Worm (Caenorhabditis elegans) whole organism, late embryonic: ENCODE data around the gene Y36E3A.2.

ENCODE experiments used
- F13H6.1 ChIP-seq: sonication (generic microtip); optimal IDR thresholded peaks from 2 replicates; lab custom pipeline; 2016; ENCODE audit warnings: missing genetic modification characterization, missing compliant biosample characterization
- T23F11.4 ChIP-seq: fragments of 200-800 bp; sonication (Bioruptor generic); optimal IDR thresholded peaks from 2 replicates; lab custom pipeline; 2018; ENCODE audit warnings: mild to moderate bottlenecking, missing genetic modification characterization, missing compliant biosample characterization
- Y22D7AL.16 ChIP-seq: sonication (generic microtip); optimal IDR thresholded peaks from 2 replicates; lab custom pipeline; 2016; ENCODE audit warnings: missing genetic modification characterization, missing compliant biosample characterization
- ahr-1 ChIP-seq: sonication (generic microtip); optimal IDR thresholded peaks from 2 replicates; lab custom pipeline; 2016; ENCODE audit warnings: missing genetic modification characterization, missing compliant biosample characterization
- ceh-14 ChIP-seq: sonication (generic microtip); optimal IDR thresholded peaks from 2 replicates; lab custom pipeline; 2016; ENCODE audit warnings: missing genotype, missing genetic modification characterization, missing compliant biosample characterization
- ceh-18 ChIP-seq: sonication (generic microtip); optimal IDR thresholded peaks from 2 replicates; lab custom pipeline; 2016; ENCODE audit warnings: missing genetic modification characterization, missing compliant biosample characterization
- ceh-30 ChIP-seq: fragments of 150-350 bp; optimal IDR thresholded peaks from 2 replicates; lab custom pipeline; 2014; ENCODE audit warnings: missing biosample characterization, missing genetic modification characterization
- ceh-31 ChIP-seq: sonication (generic microtip); optimal IDR thresholded peaks from 2 replicates; lab custom pipeline; 2016; ENCODE audit warnings: missing genetic modification characterization, missing compliant biosample characterization
- ceh-45 ChIP-seq: fragments of 200-800 bp; sonication (Bioruptor generic); IDR thresholded peaks from 2 replicates; pipeline ENCODE4 v1.3.6; 2022; ENCODE audit warnings: missing genetic modification reagents, missing genetic modification characterization, missing compliant biosample characterization
- ceh-48 ChIP-seq: sonication (generic microtip); optimal IDR thresholded peaks from 2 replicates; lab custom pipeline; 2016; ENCODE audit warnings: missing genetic modification characterization, inconsistent platforms, missing compliant biosample characterization
- ceh-6 ChIP-seq: fragments of 200-800 bp; sonication (Bioruptor generic); optimal IDR thresholded peaks from 2 replicates; lab custom pipeline; 2018; ENCODE audit warnings: mild to moderate bottlenecking, missing genetic modification characterization, missing compliant biosample characterization
- ceh-9 ChIP-seq: sonication (generic microtip); optimal IDR thresholded peaks from 2 replicates; lab custom pipeline; 2016; ENCODE audit warnings: mild to moderate bottlenecking, missing genetic modification characterization, inconsistent platforms, missing compliant biosample characterization
- che-1 ChIP-seq: sonication (generic microtip); optimal IDR thresholded peaks from 2 replicates; lab custom pipeline; 2016; ENCODE audit warnings: mild to moderate bottlenecking, missing genetic modification characterization, missing compliant biosample characterization
- dmd-4 ChIP-seq: sonication (generic microtip); optimal IDR thresholded peaks from 2 replicates; lab custom pipeline; 2016; ENCODE audit warnings: borderline replicate concordance, missing genetic modification characterization, missing compliant biosample characterization
- dve-1 ChIP-seq: sonication (generic microtip); optimal IDR thresholded peaks from 2 replicates; lab custom pipeline; 2017; ENCODE audit warnings: antibody characterized with exemption, mild to moderate bottlenecking, missing genetic modification characterization, missing compliant biosample characterization
- elt-4 ChIP-seq: sonication (generic microtip); optimal IDR thresholded peaks from 2 replicates; lab custom pipeline; 2016; ENCODE audit warnings: missing genetic modification characterization, missing compliant biosample characterization
- eyg-1 ChIP-seq: sonication (generic microtip); optimal IDR thresholded peaks from 2 replicates; lab custom pipeline; 2016; ENCODE audit warnings: missing genotype, missing genetic modification characterization, missing compliant biosample characterization
- fkh-10 ChIP-seq: fragments of 150-350 bp; optimal IDR thresholded peaks from 2 replicates; lab custom pipeline; 2014; ENCODE audit warnings: missing biosample characterization, missing genetic modification reagents, missing genetic modification characterization
- fkh-6 ChIP-seq: sonication (generic microtip); optimal IDR thresholded peaks from 2 replicates; lab custom pipeline; 2016; ENCODE audit warnings: missing genetic modification characterization, missing compliant biosample characterization
- hlh-13 ChIP-seq: fragments of 200-800 bp; sonication (Bioruptor generic); optimal IDR thresholded peaks from 2 replicates; lab custom pipeline; 2018; ENCODE audit warnings: mild to moderate bottlenecking, missing genetic modification characterization, missing compliant biosample characterization
- hlh-30 ChIP-seq: sonication (generic microtip); optimal IDR thresholded peaks from 2 replicates; lab custom pipeline; 2017; ENCODE audit warnings: antibody characterized with exemption, missing genetic modification characterization, missing compliant biosample characterization; ENCODE audit not compliant: insufficient read depth
- hlh-8 ChIP-seq: sonication (generic microtip); optimal IDR thresholded peaks from 2 replicates; lab custom pipeline; 2016; ENCODE audit warnings: missing genotype, missing genetic modification characterization, missing compliant biosample characterization
- lim-6 ChIP-seq: sonication (generic microtip); optimal IDR thresholded peaks from 2 replicates; lab custom pipeline; 2016; ENCODE audit warnings: missing genetic modification characterization, missing compliant biosample characterization
- lin-11 ChIP-seq: fragments of 200-800 bp; sonication (Bioruptor generic); optimal IDR thresholded peaks from 2 replicates; lab custom pipeline; 2018; ENCODE audit warnings: mild to moderate bottlenecking, missing genetic modification characterization, missing compliant biosample characterization
- mec-3 ChIP-seq: sonication (generic microtip); optimal IDR thresholded peaks from 2 replicates; lab custom pipeline; 2016; ENCODE audit warnings: borderline replicate concordance, missing genetic modification characterization, missing compliant biosample characterization
- nfya-1 ChIP-seq: sonication (generic microtip); optimal IDR thresholded peaks from 2 replicates; lab custom pipeline; 2017; ENCODE audit warnings: missing genetic modification characterization, mild to moderate bottlenecking, missing compliant biosample characterization, antibody characterized with exemption, moderate library complexity
- nhr-11 ChIP-seq: fragments of 150-350 bp; optimal IDR thresholded peaks from 2 replicates; lab custom pipeline; 2014; ENCODE audit warnings: missing biosample characterization, missing genetic modification characterization
- npax-4 ChIP-seq: sonication (generic microtip); optimal IDR thresholded peaks from 2 replicates; lab custom pipeline; 2016; ENCODE audit warnings: missing genetic modification characterization, missing compliant biosample characterization
- pag-3 ChIP-seq: sonication (generic microtip); optimal IDR thresholded peaks from 2 replicates; lab custom pipeline; 2016; ENCODE audit warnings: missing compliant biosample characterization, missing genetic modification characterization, borderline replicate concordance
- pat-9 ChIP-seq: fragments of 200-800 bp; sonication (Bioruptor generic); optimal IDR thresholded peaks from 2 replicates; lab custom pipeline; 2018; ENCODE audit warnings: mild to moderate bottlenecking, missing genetic modification characterization, moderate library complexity, missing compliant biosample characterization
- pax-1 ChIP-seq: fragments of 150-350 bp; optimal IDR thresholded peaks from 2 replicates; lab custom pipeline; 2014; ENCODE audit warnings: missing biosample characterization, missing genetic modification characterization
- pha-4 ChIP-seq: fragments of 150-350 bp; optimal IDR thresholded peaks from 2 replicates; lab custom pipeline; 2018; ENCODE audit warnings: missing biosample characterization, missing genetic modification reagents, missing genetic modification characterization
- pqm-1 ChIP-seq: sonication (generic microtip); optimal IDR thresholded peaks from 2 replicates; lab custom pipeline; 2016; ENCODE audit warnings: missing genetic modification characterization, missing compliant biosample characterization
- pros-1 ChIP-seq: fragments of 150-350 bp; optimal IDR thresholded peaks from 2 replicates; lab custom pipeline; 2014; ENCODE audit warnings: missing biosample characterization, missing genetic modification reagents, missing genetic modification characterization
- ref-2 ChIP-seq: sonication (generic microtip); optimal IDR thresholded peaks from 2 replicates; lab custom pipeline; 2016; ENCODE audit warnings: missing genetic modification characterization, missing compliant biosample characterization
- rnt-1 ChIP-seq: sonication (generic microtip); optimal IDR thresholded peaks from 2 replicates; lab custom pipeline; 2016; ENCODE audit warnings: missing genetic modification characterization, missing compliant biosample characterization
- sdc-2 ChIP-seq: sonication (generic microtip); optimal IDR thresholded peaks from 2 replicates; lab custom pipeline; 2016; ENCODE audit warnings: missing genotype, missing genetic modification characterization, missing compliant biosample characterization
- tbx-2 ChIP-seq: sonication (generic microtip); optimal IDR thresholded peaks from 2 replicates; lab custom pipeline; 2016; ENCODE audit warnings: missing genetic modification characterization, missing compliant biosample characterization
- unc-3 ChIP-seq, 2 experiments: fragments of 200-800 bp in 1 of 2; sonication (Bioruptor generic) in 1 of 2; sonication (generic microtip) in 1 of 2; conservative IDR thresholded peaks in 1 of 2; optimal IDR thresholded peaks in 1 of 2; 2 replicates each; pipeline versions ENCODE4 v1.3.6 to Lab custom; 2016 to 2022; ENCODE audit warnings: missing compliant biosample characterization in 2 of 2, missing genetic modification characterization in 2 of 2, missing genetic modification reagents in 1 of 2
- unc-42 ChIP-seq: sonication (generic microtip); optimal IDR thresholded peaks from 2 replicates; lab custom pipeline; 2016; ENCODE audit warnings: missing genotype, missing genetic modification characterization, missing compliant biosample characterization
- unc-55 ChIP-seq: sonication (generic microtip); optimal IDR thresholded peaks from 2 replicates; lab custom pipeline; 2017; ENCODE audit warnings: missing biosample characterization, missing genetic modification reagents, missing genetic modification characterization
- unc-86 ChIP-seq: sonication (generic microtip); optimal IDR thresholded peaks from 2 replicates; lab custom pipeline; 2016; ENCODE audit warnings: missing genetic modification characterization, missing compliant biosample characterization
- zip-5 ChIP-seq: sonication (generic microtip); optimal IDR thresholded peaks from 2 replicates; lab custom pipeline; 2016; ENCODE audit warnings: missing genetic modification characterization, missing compliant biosample characterization
- ztf-16 ChIP-seq: sonication (generic microtip); optimal IDR thresholded peaks from 2 replicates; lab custom pipeline; 2017; ENCODE audit warnings: missing genetic modification characterization, missing compliant biosample characterization

Gene Y36E3A.2

ce11 chrV:15406928-15407327 lies 18.9 kb upstream of the Y36E3A.2 start, which contains the start of gene srh-257:
TSS of gene srh-257 (plus strand) at chrV:15407228.
- TF ChIP-seq ceh-18 (tag; lab: Kevin White, UChicago) (no peak), ceh-48 (tag; lab: Kevin White, UChicago) (no peak), zip-5 (tag; lab: Kevin White, UChicago) (no peak), pha-4 (tag; lab: Kevin White, UChicago) (no peak), ztf-16 (tag; lab: Kevin White, UChicago) (no peak), unc-86 (tag; lab: Kevin White, UChicago) (no peak), sdc-2 (tag; lab: Kevin White, UChicago) (no peak), dve-1 (no peak), rnt-1 (tag; lab: Kevin White, UChicago) (no peak), tbx-2 (no peak), nhr-11 (tag; lab: Kevin White, UChicago) (no peak), ref-2 (tag; lab: Kevin White, UChicago) (no peak), elt-4 (tag; lab: Kevin White, UChicago) (no peak), hlh-8 (tag; lab: Kevin White, UChicago) (no peak), unc-42 (tag; lab: Kevin White, UChicago) (no peak), ceh-45 (GFP tag; lab: Robert Waterston, UW) (no peak), pag-3 (no peak), F13H6.1 (tag; lab: Kevin White, UChicago) (no peak)

DNA sequence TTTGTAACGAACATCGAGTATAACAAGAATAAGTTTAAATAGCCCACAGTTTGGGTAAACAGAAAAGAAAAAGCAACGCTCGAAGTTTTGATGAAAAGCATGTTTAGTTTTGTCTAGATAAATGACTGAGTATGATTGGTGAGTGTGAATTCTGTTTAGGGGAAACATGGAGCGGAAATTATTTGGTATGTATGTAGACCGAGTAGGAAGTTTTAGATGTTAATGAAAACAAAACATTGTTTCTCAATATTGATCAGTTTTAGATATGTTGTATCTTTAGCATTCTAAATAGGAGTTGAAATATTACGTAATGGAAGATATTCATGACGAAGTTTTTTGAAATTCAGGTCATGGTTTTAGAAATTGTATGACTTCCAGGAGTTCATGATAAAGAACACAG lies 13.2 kb upstream of the Y36E3A.2 start, which contains the start of gene srbc-63:
srbc-63 (minus strand) TSS at position 101 of the 400 bp plus-strand sequence.
- TF ChIP-seq F13H6.1 (tag; lab: Kevin White, UChicago) (no peak), ceh-9 (no peak)

- TF ChIP-seq ztf-16 (tag; lab: Kevin White, UChicago) (no peak), ref-2 (tag; lab: Kevin White, UChicago) (no peak), pax-1 (tag; lab: Kevin White, UChicago) (no peak), unc-42 (tag; lab: Kevin White, UChicago) (no peak), unc-3 (GFP tag; conservative IDR thresholded peaks at IDR 0.05; lab: Robert Waterston, UW) (no peak), unc-3 (tag; optimal IDR thresholded peaks at IDR 0.05; lab: Kevin White, UChicago) (no peak), hlh-30 (tag; lab: Kevin White, UChicago) (no peak), dve-1 (no peak), eyg-1 (no peak), ceh-14 (tag; lab: Kevin White, UChicago) (no peak), ceh-31 (no peak), mec-3 (tag; lab: Kevin White, UChicago) (no peak), pros-1 (tag; lab: Kevin White, UChicago) (no peak), unc-55 (no peak), fkh-10 (GFP tag; lab: Kevin White, UChicago) (no peak), pat-9 (tag; lab: Kevin White, UChicago) (no peak), pag-3 (no peak), lin-11 (no peak)
These were observed 12.0 kb upstream of the Y36E3A.2 start, which contains the start of gene srh-264 for ce11 chrV:15413847-15414246. TSS of gene srh-264 (plus strand) at chrV:15414147.

DNA sequence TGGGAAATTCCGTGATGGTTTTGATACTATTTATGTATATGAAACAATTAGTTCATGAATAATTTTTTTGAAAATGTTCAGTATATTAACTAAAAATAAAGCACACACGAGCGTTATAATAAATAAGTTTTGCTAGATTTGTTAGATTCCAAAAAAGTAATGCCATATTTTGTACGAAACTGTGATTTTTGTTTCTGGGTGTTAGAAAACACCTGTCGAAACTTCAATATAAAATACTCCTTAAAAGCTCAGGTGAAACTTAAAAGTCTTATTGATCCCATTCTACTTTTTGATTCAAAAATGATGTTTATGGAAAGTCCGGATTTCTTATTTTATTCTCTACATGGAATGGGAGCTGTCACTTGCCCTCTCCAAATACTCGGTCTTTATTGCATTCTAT lies 9.9 kb upstream of the Y36E3A.2 start, which contains the start of gene srh-265:
srh-265 (plus strand) TSS at position 301 of the 400 bp plus-strand sequence.
- TF ChIP-seq ceh-30 (tag; lab: Kevin White, UChicago) (no peak), Y22D7AL.16 (tag; lab: Kevin White, UChicago) (no peak), hlh-13 (GFP tag; lab: Kevin White, UChicago) (no peak), dve-1 (no peak), nfya-1 (tag; lab: Kevin White, UChicago) (no peak), lim-6 (no peak), pha-4 (tag; lab: Kevin White, UChicago) (no peak), ceh-14 (tag; lab: Kevin White, UChicago) (no peak), dmd-4 (no peak), mec-3 (tag; lab: Kevin White, UChicago) (no peak), pax-1 (tag; lab: Kevin White, UChicago) (no peak), ceh-9 (no peak), pqm-1 (tag; lab: Kevin White, UChicago) (no peak), T23F11.4 (GFP tag; lab: Kevin White, UChicago) (no peak), ceh-6 (GFP tag; lab: Kevin White, UChicago) (no peak), npax-4 (tag; lab: Kevin White, UChicago) (no peak), pros-1 (tag; lab: Kevin White, UChicago) (no peak), fkh-6 (tag; lab: Kevin White, UChicago) (no peak), che-1 (tag; lab: Kevin White, UChicago) (no peak), ahr-1 (tag; lab: Kevin White, UChicago) (no peak)
